Fruit fly (Drosophila melanogaster): ENCODE measurements around the gene PIG-B.

The PIG-B gene

dm6 chr3L:3818566-3819325 lies 7.7 kb downstream of the PIG-B start, which contains the start of gene enc:
TSS of gene enc (plus strand) at chr3L:3818679.
- TF ChIP-seq CG34367 (tag; optimal IDR thresholded peaks at IDR 0.05) (no peak), fd96Ca (GFP tag; IDR thresholded peaks at IDR 0.05) (no peak), EcR (GFP tag; optimal IDR thresholded peaks at IDR 0.05) (no peak), D1 (tag; optimal IDR thresholded peaks at IDR 0.05) (peak; percentile 31)

dm6 chr3L:3824790-3825484 lies 13.9 kb downstream of the PIG-B start, which contains the start of gene Rdh:
TSS of gene Rdh (plus strand) at chr3L:3825449.
- no peak for TF ChIP-seq EcR (GFP tag; optimal IDR thresholded peaks at IDR 0.05)
- TF ChIP-seq CG32121 (GFP tag; IDR thresholded peaks at IDR 0.05): no peak
- peak; percentile 35 for TF ChIP-seq CG8301 (tag; optimal IDR thresholded peaks at IDR 0.05)
- peak; percentile 46 for TF ChIP-seq CG9948 (tag; optimal IDR thresholded peaks at IDR 0.05)
- peak; percentile 63 for TF ChIP-seq CG15710 (tag; optimal IDR thresholded peaks at IDR 0.05)
- peak; percentile 37; the same call in 2 of the 3 replicates for TF ChIP-seq CG4496 (GFP tag; IDR thresholded peaks at IDR 0.05)
- TF ChIP-seq CG10348 (GFP tag; IDR thresholded peaks at IDR 0.05): no peak
- TF ChIP-seq CG14655 (GFP tag; optimal IDR thresholded peaks at IDR 0.05): peak; percentile 63
- no peak for TF ChIP-seq D1 (tag; optimal IDR thresholded peaks at IDR 0.05)
- TF ChIP-seq CG8159 (tag; optimal IDR thresholded peaks at IDR 0.05): peak; percentile 79
- no peak for TF ChIP-seq gl (tag; optimal IDR thresholded peaks at IDR 0.05)
- TF ChIP-seq Pif1A (GFP tag; optimal IDR thresholded peaks at IDR 0.05): peak; percentile 39
- no peak for TF ChIP-seq Snoo (tag; optimal IDR thresholded peaks at IDR 0.05)
- TF ChIP-seq Pif1B (GFP tag; optimal IDR thresholded peaks at IDR 0.05): peak; percentile 1
- TF ChIP-seq Ets98B (GFP tag; IDR thresholded peaks at IDR 0.05): no peak
- TF ChIP-seq CG12605 (GFP tag; IDR thresholded peaks at IDR 0.05): 0 out of 2 replicates have a peak, but pooled peaks have one; percentile 15
- TF ChIP-seq CG17806 (tag; optimal IDR thresholded peaks at IDR 0.05): peak; percentile 60
- no peak for TF ChIP-seq fd96Ca (GFP tag; IDR thresholded peaks at IDR 0.05)
- no peak for TF ChIP-seq rn (GFP tag; IDR thresholded peaks at IDR 0.05)
- TF ChIP-seq CG13204 (GFP tag; optimal IDR thresholded peaks at IDR 0.05): no peak
- peak; percentile 32 for TF ChIP-seq CG34367 (tag; optimal IDR thresholded peaks at IDR 0.05)

- TF ChIP-seq Pif1B (GFP tag; optimal IDR thresholded peaks at IDR 0.05) (no peak), CG8301 (tag; optimal IDR thresholded peaks at IDR 0.05) (no peak), EcR (GFP tag; optimal IDR thresholded peaks at IDR 0.05) (no peak), CG4496 (GFP tag; IDR thresholded peaks at IDR 0.05) (no peak; the same call in 2 of the 3 replicates), CG9948 (tag; optimal IDR thresholded peaks at IDR 0.05) (no peak), CG32121 (GFP tag; IDR thresholded peaks at IDR 0.05) (no peak), D1 (tag; optimal IDR thresholded peaks at IDR 0.05) (no peak), rn (GFP tag; IDR thresholded peaks at IDR 0.05) (no peak), fd96Ca (GFP tag; IDR thresholded peaks at IDR 0.05) (no peak), Pif1A (GFP tag; optimal IDR thresholded peaks at IDR 0.05) (no peak), CG17806 (tag; optimal IDR thresholded peaks at IDR 0.05) (no peak), CG13204 (GFP tag; optimal IDR thresholded peaks at IDR 0.05) (no peak), CG15710 (tag; optimal IDR thresholded peaks at IDR 0.05) (no peak), Ets98B (GFP tag; IDR thresholded peaks at IDR 0.05) (no peak; the same call in 1 of the 2 replicates), CG34367 (tag; optimal IDR thresholded peaks at IDR 0.05) (no peak), gl (tag; optimal IDR thresholded peaks at IDR 0.05) (no peak), CG14655 (GFP tag; optimal IDR thresholded peaks at IDR 0.05) (no peak), CG10348 (GFP tag; IDR thresholded peaks at IDR 0.05) (no peak)
Measured at dm6 chr3L:3825485-3825813, 14.4 kb downstream of the PIG-B start.

dm6 chr3L:3825884-3826283 lies 14.8 kb downstream of the PIG-B start:
- TF ChIP-seq EcR (GFP tag; optimal IDR thresholded peaks at IDR 0.05) (no peak), CG14655 (GFP tag; optimal IDR thresholded peaks at IDR 0.05) (peak; percentile 17)

dm6 chr3L:3826541-3826940 lies 15.5 kb downstream of the PIG-B start:
- TF ChIP-seq EcR (GFP tag; optimal IDR thresholded peaks at IDR 0.05): no peak
- peak; percentile 58; the same call in 1 of the 2 replicates for TF ChIP-seq CG12605 (GFP tag; IDR thresholded peaks at IDR 0.05)
- no peak for TF ChIP-seq CG9948 (tag; optimal IDR thresholded peaks at IDR 0.05)
- TF ChIP-seq CG4496 (GFP tag; IDR thresholded peaks at IDR 0.05): peak; percentile 63; the same call in 2 of the 3 replicates
- no peak for TF ChIP-seq CG8301 (tag; optimal IDR thresholded peaks at IDR 0.05)
- TF ChIP-seq CG8159 (tag; optimal IDR thresholded peaks at IDR 0.05): peak; percentile 85
- TF ChIP-seq CG34367 (tag; optimal IDR thresholded peaks at IDR 0.05): no peak
- peak; percentile 8 for TF ChIP-seq gl (tag; optimal IDR thresholded peaks at IDR 0.05)
- TF ChIP-seq CG15710 (tag; optimal IDR thresholded peaks at IDR 0.05): peak; percentile 81
- no peak for TF ChIP-seq D1 (tag; optimal IDR thresholded peaks at IDR 0.05)
- no peak for TF ChIP-seq CG14655 (GFP tag; optimal IDR thresholded peaks at IDR 0.05)
- peak; percentile 56 for TF ChIP-seq Pif1B (GFP tag; optimal IDR thresholded peaks at IDR 0.05)
- no peak for TF ChIP-seq Snoo (tag; optimal IDR thresholded peaks at IDR 0.05)
- no peak for TF ChIP-seq CG13204 (GFP tag; optimal IDR thresholded peaks at IDR 0.05)
- TF ChIP-seq Pif1A (GFP tag; optimal IDR thresholded peaks at IDR 0.05): no peak
- no peak; the same call in 1 of the 2 replicates for TF ChIP-seq Ets98B (GFP tag; IDR thresholded peaks at IDR 0.05)
- TF ChIP-seq CG10348 (GFP tag; IDR thresholded peaks at IDR 0.05): peak; percentile 60
- peak; percentile 85 for TF ChIP-seq CG32121 (GFP tag; IDR thresholded peaks at IDR 0.05)
- peak; percentile 67; the same call in 2 of the 3 replicates for TF ChIP-seq fd96Ca (GFP tag; IDR thresholded peaks at IDR 0.05)
- TF ChIP-seq CG17806 (tag; optimal IDR thresholded peaks at IDR 0.05): no peak
- TF ChIP-seq rn (GFP tag; IDR thresholded peaks at IDR 0.05): peak; percentile 64
